Fruit fly (Drosophila melanogaster): Measurements from ENCODE around the gene CG11458.

The CG11458 gene

dm6 chr3L:20930059-20930785, 24.6 kb downstream of the CG11458 start (continued):
- TF ChIP-seq Eip93F (GFP tag; optimal IDR thresholded peaks at IDR 0.05) = no peak
- no peak for TF ChIP-seq cyc (GFP tag; optimal IDR thresholded peaks at IDR 0.05)
- peak; percentile 56 for TF ChIP-seq svp (GFP tag)
- peak; percentile 80 for TF ChIP-seq CG8632 (GFP tag; optimal IDR thresholded peaks at IDR 0.05)
- TF ChIP-seq Sox102F (GFP tag; optimal IDR thresholded peaks at IDR 0.05) = peak; percentile 36
- peak; percentile 62 for TF ChIP-seq Lpt (GFP tag; optimal IDR thresholded peaks at IDR 0.05)
- TF ChIP-seq CG16779 (tag; optimal IDR thresholded peaks at IDR 0.05) = peak; percentile 57
- peak; percentile 72 for TF ChIP-seq CG10669 (GFP tag; optimal IDR thresholded peaks at IDR 0.05)
- TF ChIP-seq dsx (GFP tag; optimal IDR thresholded peaks at IDR 0.05; ENCODE audit: poor library complexity, severe bottlenecking) = peak; percentile 82
- TF ChIP-seq OdsH (GFP tag; optimal IDR thresholded peaks at IDR 0.05) = peak; percentile 70
- peak; percentile 61 for TF ChIP-seq CG9139 (GFP tag; optimal IDR thresholded peaks at IDR 0.05)
- TF ChIP-seq Hr39 (GFP tag; optimal IDR thresholded peaks at IDR 0.05) = peak; percentile 11
- TF ChIP-seq Sox15 (GFP tag; optimal IDR thresholded peaks at IDR 0.05) = peak; percentile 37
- TF ChIP-seq CG11762 (GFP tag; optimal IDR thresholded peaks at IDR 0.05; ENCODE audit: insufficient read depth) = peak; percentile 61
- peak; percentile 83 for TF ChIP-seq CG32006 (GFP tag; optimal IDR thresholded peaks at IDR 0.05)
- peak; percentile 0 to 46 for TF ChIP-seq salr (GFP tag; optimal IDR thresholded peaks at IDR 0.05)
- peak; percentile 90 for TF ChIP-seq Eip78C (GFP tag)
- no peak for TF ChIP-seq CG31627 (GFP tag; optimal IDR thresholded peaks at IDR 0.05)
- no peak for TF ChIP-seq Hr38 (GFP tag; optimal IDR thresholded peaks at IDR 0.05)
- peak; percentile 36 for TF ChIP-seq topi (GFP tag; optimal IDR thresholded peaks at IDR 0.05)
- peak; percentile 33 for TF ChIP-seq Smox (GFP tag; optimal IDR thresholded peaks at IDR 0.05)
- peak; percentile 1 for TF ChIP-seq pdm3 (GFP tag; optimal IDR thresholded peaks at IDR 0.05)
- peak; percentile 59 for TF ChIP-seq CG3919 (GFP tag; optimal IDR thresholded peaks at IDR 0.05)
- no peak for TF ChIP-seq Ets21C (GFP tag; optimal IDR thresholded peaks at IDR 0.05)
- peak; percentile 30 for TF ChIP-seq Sox14 (GFP tag; optimal IDR thresholded peaks at IDR 0.05)
- TF ChIP-seq dac (GFP tag; optimal IDR thresholded peaks at IDR 0.05) = peak; percentile 44
- TF ChIP-seq net (GFP tag; optimal IDR thresholded peaks at IDR 0.05) = peak; percentile 53
- peak; percentile 84 for TF ChIP-seq CG8119 (GFP tag; IDR thresholded peaks at IDR 0.05)
- TF ChIP-seq ss (GFP tag; optimal IDR thresholded peaks at IDR 0.05) = peak; percentile 39 to 49
- TF ChIP-seq CG6792 (GFP tag; optimal IDR thresholded peaks at IDR 0.05) = peak; percentile 48
- TF ChIP-seq eg (GFP tag; IDR thresholded peaks at IDR 0.05) = peak; percentile 63; the same call in 2 of the 3 replicates
- peak; percentile 26 for TF ChIP-seq fd59A (GFP tag; optimal IDR thresholded peaks at IDR 0.05)
- TF ChIP-seq CG1621 (tag; optimal IDR thresholded peaks at IDR 0.05) = peak; percentile 32
- peak; percentile 40 for TF ChIP-seq Met (GFP tag; optimal IDR thresholded peaks at IDR 0.05)
- peak; percentile 75 for TF ChIP-seq CG34406 (GFP tag; optimal IDR thresholded peaks at IDR 0.05)

DNA sequence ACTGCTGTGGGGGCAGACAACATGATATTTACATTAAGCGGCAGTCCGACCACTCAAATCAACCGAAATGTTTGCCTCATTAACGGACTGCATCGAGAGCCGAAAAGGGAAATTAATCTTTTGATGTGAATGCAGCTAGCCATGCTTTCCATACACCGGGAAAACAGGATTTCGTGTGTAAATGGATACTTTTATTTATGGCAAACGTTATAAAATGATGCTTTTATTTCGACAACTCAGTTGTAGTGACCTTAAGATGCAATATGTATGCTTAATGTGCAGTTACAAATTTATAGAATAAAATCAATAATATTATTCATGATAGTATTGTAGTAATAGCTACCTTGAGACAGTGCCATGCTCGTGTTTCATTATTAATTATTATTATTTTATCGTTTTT, 25.9 kb downstream of the CG11458 start:
- TF ChIP-seq Eip78C (GFP tag) = peak; percentile 69
- no peak for TF ChIP-seq Sox14 (GFP tag; optimal IDR thresholded peaks at IDR 0.05)
- peak; percentile 72 for TF ChIP-seq svp (GFP tag)

- no peak for TF ChIP-seq CG31627 (GFP tag; optimal IDR thresholded peaks at IDR 0.05)
- no peak for TF ChIP-seq Eip78C (GFP tag)
- no peak for TF ChIP-seq CG6808 (GFP tag; optimal IDR thresholded peaks at IDR 0.05)
- no peak for TF ChIP-seq Hr4 (GFP tag; optimal IDR thresholded peaks at IDR 0.05)
- no peak for TF ChIP-seq CG8632 (GFP tag; optimal IDR thresholded peaks at IDR 0.05)
- no peak for TF ChIP-seq dsx (GFP tag; optimal IDR thresholded peaks at IDR 0.05; ENCODE audit: poor library complexity, severe bottlenecking)
Measured at dm6 chr3L:20932556-20932955, 27.0 kb downstream of the CG11458 start.

Data from whole organism, prepupa.